Worm (Caenorhabditis elegans) whole organism, late embryonic: ENCODE measurements around the gene C03B1.10.

ENCODE experiments used
- che-1 ChIP-seq: sonication (generic microtip); optimal IDR thresholded peaks from 2 replicates; lab custom pipeline; 2016; ENCODE audit warnings: mild to moderate bottlenecking, missing genetic modification characterization, missing compliant biosample characterization
- nhr-11 ChIP-seq: fragments of 150-350 bp; optimal IDR thresholded peaks from 2 replicates; lab custom pipeline; 2014; ENCODE audit warnings: missing biosample characterization, missing genetic modification characterization
- pha-4 ChIP-seq: fragments of 150-350 bp; optimal IDR thresholded peaks from 2 replicates; lab custom pipeline; 2018; ENCODE audit warnings: missing biosample characterization, missing genetic modification reagents, missing genetic modification characterization
- pros-1 ChIP-seq: fragments of 150-350 bp; optimal IDR thresholded peaks from 2 replicates; lab custom pipeline; 2014; ENCODE audit warnings: missing biosample characterization, missing genetic modification reagents, missing genetic modification characterization
- unc-86 ChIP-seq: sonication (generic microtip); optimal IDR thresholded peaks from 2 replicates; lab custom pipeline; 2016; ENCODE audit warnings: missing genetic modification characterization, missing compliant biosample characterization
- zip-5 ChIP-seq: sonication (generic microtip); optimal IDR thresholded peaks from 2 replicates; lab custom pipeline; 2016; ENCODE audit warnings: missing genetic modification characterization, missing compliant biosample characterization

- TF ChIP-seq zip-5 (tag; lab: Kevin White, UChicago) = no peak
- no peak for TF ChIP-seq che-1 (tag; lab: Kevin White, UChicago)
- TF ChIP-seq pros-1 = no peak
- no peak for TF ChIP-seq nhr-11 (tag; lab: Kevin White, UChicago)
- no peak for TF ChIP-seq pha-4 (tag; lab: Kevin White, UChicago)
- TF ChIP-seq unc-86 = no peak
These were observed 23.1 kb downstream of the C03B1.10 start for ce11 chrX:6334602-6335001.
